Fruit fly (Drosophila melanogaster) S2 (cell line): ENCODE results near the gene Nepl15.

Source experiments
- CG8478 ChIP-seq: fragments of >200 bp; optimal IDR thresholded peaks from 2 replicates; lab custom pipeline; 2018
- CTCF ChIP-seq, 2 experiments: fragments of >200 bp; optimal IDR thresholded peaks; 2 replicates each; lab custom pipeline; 2018

DNA sequence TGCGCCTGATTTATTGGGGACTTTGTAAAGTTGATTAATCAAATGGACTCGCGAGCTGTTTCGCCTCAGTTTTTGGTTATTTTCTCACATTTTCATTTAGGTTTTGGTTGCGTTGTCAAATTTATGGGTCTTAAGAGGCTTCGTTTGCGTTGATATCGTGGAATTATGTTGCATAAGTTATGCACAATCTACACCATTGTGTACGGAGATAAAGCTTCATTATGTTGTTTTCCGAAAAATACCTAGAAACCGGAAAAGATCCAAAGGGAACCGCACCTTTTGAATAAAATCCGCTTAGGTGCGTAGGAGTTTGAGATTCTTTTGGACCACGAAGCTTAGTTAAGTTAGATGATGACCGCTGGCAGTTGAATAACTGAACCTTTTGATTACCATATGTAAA, 8.9 kb downstream of the Nepl15 start:
- TF ChIP-seq CTCF (optimal IDR thresholded peaks at IDR 0.05; lab: Kevin White, UChicago) (no peak), CG8478 (lab: Kevin White, UChicago) (no peak)
